Fruit fly (Drosophila melanogaster): Measurements from ENCODE around the gene CG7900.

DNA sequence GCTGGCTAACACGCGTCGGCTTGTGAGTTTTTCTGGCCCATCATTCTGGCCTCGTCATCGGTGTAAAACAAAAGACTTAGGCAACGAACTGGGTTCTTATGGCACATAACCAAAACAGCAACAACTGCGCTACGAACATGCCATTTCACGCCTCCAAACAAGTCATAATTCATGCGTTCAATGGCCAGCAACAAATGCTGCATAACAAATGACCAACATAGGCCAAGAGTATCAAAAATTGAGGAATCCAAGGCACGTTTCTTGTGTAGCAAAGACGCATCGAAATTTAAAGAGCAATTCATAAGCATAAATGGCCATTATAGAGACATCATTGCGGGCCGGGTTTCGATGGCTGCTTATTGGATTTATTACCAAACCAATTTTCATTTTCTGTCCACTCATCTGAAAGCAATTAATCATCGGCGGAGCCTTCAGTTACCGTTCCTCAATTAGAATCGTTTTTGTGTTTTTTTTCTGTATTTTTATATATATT lies 53.0 kb downstream of the CG7900 start:
- TF ChIP-seq cic (GFP tag; optimal IDR thresholded peaks at IDR 0.05) (no peak), CG33017 (tag; optimal IDR thresholded peaks at IDR 0.05) (no peak), CG5204 (GFP tag; optimal IDR thresholded peaks at IDR 0.05) (no peak), pad (GFP tag; optimal IDR thresholded peaks at IDR 0.05) (no peak), cnc (optimal IDR thresholded peaks at IDR 0.05) (no peak), Mnt (GFP tag; optimal IDR thresholded peaks at IDR 0.05) (no peak), kay (GFP tag; ENCODE audit: borderline replicate concordance) (no peak), CG1620 (GFP tag; optimal IDR thresholded peaks at IDR 0.05) (no peak), bab1 (GFP tag; optimal IDR thresholded peaks at IDR 0.05) (no peak), CG11617 (GFP tag; optimal IDR thresholded peaks at IDR 0.05) (no peak), Hr96 (GFP tag; optimal IDR thresholded peaks at IDR 0.05) (no peak), toe (GFP tag; optimal IDR thresholded peaks at IDR 0.05) (no peak)
